Fruit fly (Drosophila melanogaster): ENCODE data around the gene Sf3b5.
A peak's percentile ranks its signal among the peaks of the same experiment; 100 is the strongest.

The Sf3b5 gene

DNA sequence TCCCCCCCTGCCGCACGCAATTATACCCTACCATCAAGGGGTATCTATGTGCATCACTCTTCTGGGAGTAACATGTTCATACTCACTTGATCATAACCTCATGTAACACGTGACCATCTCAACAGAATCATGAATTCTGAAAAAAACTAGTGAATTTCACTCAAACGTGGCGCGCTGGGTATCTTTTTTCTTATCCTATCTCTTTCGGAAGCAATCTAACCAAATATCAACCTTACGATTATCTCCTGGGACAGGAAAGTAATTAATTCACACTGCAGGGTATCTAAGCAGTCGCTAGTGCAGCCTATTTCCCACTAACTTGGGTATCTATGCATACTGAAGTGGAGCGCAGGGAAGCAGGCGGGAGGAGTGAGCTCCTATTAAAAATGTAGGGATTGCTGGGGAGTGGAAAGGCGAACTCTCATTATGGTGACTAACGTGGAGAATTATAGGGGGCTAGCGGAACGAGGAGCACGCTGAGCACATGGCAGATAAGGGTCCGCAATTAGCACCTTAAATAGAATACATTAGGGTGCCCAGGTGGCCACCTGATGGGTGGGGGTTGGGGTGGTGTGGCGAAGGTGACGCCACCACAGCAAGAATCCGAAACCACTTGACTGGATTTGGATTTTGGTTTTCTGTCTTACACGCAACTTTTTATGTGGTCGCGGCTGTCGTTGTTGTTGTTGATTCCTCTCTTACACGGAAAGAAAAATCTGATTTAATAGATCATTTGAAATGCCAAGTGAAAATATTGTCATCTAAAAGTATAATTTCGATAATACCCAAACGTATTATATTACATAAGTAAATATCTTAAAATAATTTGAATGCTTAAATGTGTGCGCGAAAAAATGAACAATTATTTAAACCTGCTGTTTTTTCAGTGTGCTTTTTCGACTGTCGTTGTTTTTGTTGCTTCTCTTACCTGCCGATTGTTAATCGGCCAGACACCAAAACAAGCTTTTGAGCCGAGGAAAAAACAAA is 40.3 kb upstream of the Sf3b5 start (continued):
- TF ChIP-seq CG15011 (GFP tag; optimal IDR thresholded peaks at IDR 0.05) = peak; percentile 90
- TF ChIP-seq insv (GFP tag; optimal IDR thresholded peaks at IDR 0.05) = peak in 1 of 2 experiments; percentile 49
- TF ChIP-seq CG13624 (GFP tag; optimal IDR thresholded peaks at IDR 0.05) = peak; percentile 93
- TF ChIP-seq Spps (tag; optimal IDR thresholded peaks at IDR 0.05) = peak; percentile 91
- TF ChIP-seq vfl (GFP tag; optimal IDR thresholded peaks at IDR 0.05) = peak; percentile 66
- peak; percentile 94 for TF ChIP-seq CG13424 (tag; optimal IDR thresholded peaks at IDR 0.05)
- TF ChIP-seq CG18262 (tag; optimal IDR thresholded peaks at IDR 0.05) = peak; percentile 93
- TF ChIP-seq da (GFP tag; optimal IDR thresholded peaks at IDR 0.05) = no peak
- TF ChIP-seq CG18476 (GFP tag; optimal IDR thresholded peaks at IDR 0.05) = peak; percentile 89
- peak; percentile 48 for TF ChIP-seq CG7745 (tag; optimal IDR thresholded peaks at IDR 0.05)
- TF ChIP-seq Atf6 (GFP tag; IDR thresholded peaks at IDR 0.05) = no peak
- peak; percentile 45 for TF ChIP-seq dm (GFP tag; optimal IDR thresholded peaks at IDR 0.05)
- peak; percentile 82 for TF ChIP-seq CG31388 (GFP tag; optimal IDR thresholded peaks at IDR 0.05)
- TF ChIP-seq slbo (GFP tag; IDR thresholded peaks at IDR 0.05) = no peak
- TF ChIP-seq CG1233 (GFP tag; optimal IDR thresholded peaks at IDR 0.05) = peak; percentile 91
- TF ChIP-seq CG1603 (tag; optimal IDR thresholded peaks at IDR 0.05) = peak; percentile 93
- TF ChIP-seq Sry-δ (GFP tag; optimal IDR thresholded peaks at IDR 0.05) = peak; percentile 21
- TF ChIP-seq CG9727 (GFP tag; optimal IDR thresholded peaks at IDR 0.05) = peak; percentile 93
- peak; percentile 91 for TF ChIP-seq CG18619 (GFP tag; optimal IDR thresholded peaks at IDR 0.05)
- peak; percentile 77 for TF ChIP-seq ems (GFP tag; optimal IDR thresholded peaks at IDR 0.05)
- TF ChIP-seq CG31365 (tag; optimal IDR thresholded peaks at IDR 0.05) = peak; percentile 77
- peak; percentile 86 for TF ChIP-seq CG8359 (GFP tag; optimal IDR thresholded peaks at IDR 0.05; ENCODE audit: borderline replicate concordance)
- TF ChIP-seq repo (GFP tag; optimal IDR thresholded peaks at IDR 0.05) = peak; percentile 52
- peak; percentile 19 for TF ChIP-seq en (GFP tag; optimal IDR thresholded peaks at IDR 0.05)
- no peak for TF ChIP-seq gce (GFP tag; IDR thresholded peaks at IDR 0.05)
- TF ChIP-seq Hmx (GFP tag; optimal IDR thresholded peaks at IDR 0.05) = peak; percentile 49
- TF ChIP-seq CG6175 (GFP tag; IDR thresholded peaks at IDR 0.05) = no peak
- TF ChIP-seq mam (GFP tag; optimal IDR thresholded peaks at IDR 0.05) = peak; percentile 74
- TF ChIP-seq schlank (tag; optimal IDR thresholded peaks at IDR 0.05) = peak; percentile 85
- peak; percentile 98 for TF ChIP-seq CG7839 (tag; optimal IDR thresholded peaks at IDR 0.05)
- TF ChIP-seq mld (GFP tag; IDR thresholded peaks at IDR 0.05; ENCODE audit: partially characterized antibody) = no peak
- no peak for TF ChIP-seq GATAe (GFP tag; conservative IDR thresholded peaks at IDR 0.05)
- TF ChIP-seq tx (GFP tag; optimal IDR thresholded peaks at IDR 0.05) = peak; percentile 51
- peak; percentile 96 for TF ChIP-seq CG11504 (tag; optimal IDR thresholded peaks at IDR 0.05)
- TF ChIP-seq CG4282 (GFP tag; optimal IDR thresholded peaks at IDR 0.05) = peak; percentile 62
- peak; percentile 95 for TF ChIP-seq Dek (tag; optimal IDR thresholded peaks at IDR 0.05)
- TF ChIP-seq CG1024 (GFP tag; IDR thresholded peaks at IDR 0.05) = no peak
- peak; percentile 83 for TF ChIP-seq CG3407 (GFP tag; optimal IDR thresholded peaks at IDR 0.05)
- peak; percentile 59 for TF ChIP-seq jumu (GFP tag; optimal IDR thresholded peaks at IDR 0.05)
- peak; percentile 85 for TF ChIP-seq Chrac-16 (GFP tag; optimal IDR thresholded peaks at IDR 0.05)
- peak; percentile 91 for TF ChIP-seq Sox100B (GFP tag; optimal IDR thresholded peaks at IDR 0.05)
- peak; percentile 14 for TF ChIP-seq btn (GFP tag; optimal IDR thresholded peaks at IDR 0.05)
- peak; percentile 87 for TF ChIP-seq Hey (tag; optimal IDR thresholded peaks at IDR 0.05)
- TF ChIP-seq Ets65A (GFP tag) = peak; percentile 98
- peak; percentile 98 for TF ChIP-seq CG2678 (tag; optimal IDR thresholded peaks at IDR 0.05)
- peak; percentile 61 to 65 for TF ChIP-seq chif (GFP tag; optimal IDR thresholded peaks at IDR 0.05)
- peak; percentile 92 for TF ChIP-seq CG12219 (GFP tag; optimal IDR thresholded peaks at IDR 0.05)
- TF ChIP-seq lilli (GFP tag; optimal IDR thresholded peaks at IDR 0.05) = peak; percentile 90
- TF ChIP-seq CG10209 (GFP tag; optimal IDR thresholded peaks at IDR 0.05) = peak; percentile 91

All from whole organism, embryonic.